Worm (Caenorhabditis elegans): Measurements from ENCODE around the gene C08B6.2.

C08B6.2 gene

DNA sequence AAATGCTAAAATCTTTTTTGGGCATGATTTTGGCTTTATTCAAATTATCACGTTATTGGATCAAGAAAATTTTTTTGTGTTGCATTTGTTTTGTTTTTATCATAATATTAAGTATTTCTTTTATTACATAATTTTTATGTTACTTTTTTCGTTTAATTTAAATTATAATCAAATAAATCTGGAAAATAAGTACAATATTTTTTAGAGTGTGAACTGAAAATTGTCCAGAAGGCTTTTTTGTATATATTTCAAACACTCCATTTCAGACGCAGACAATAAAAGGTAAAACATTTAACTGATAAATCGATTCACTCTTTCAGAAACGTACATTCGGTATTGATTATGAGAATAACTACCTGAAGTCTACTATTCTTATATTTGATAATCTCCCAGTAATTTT is 1.8 kb downstream of the C08B6.2 start, which contains the start of gene C08B6.11:
TSS of gene C08B6.11 (plus strand) at position 301 of the 400 bp plus-strand sequence.
- TF ChIP-seq daf-12 (tag; optimal IDR thresholded peaks at IDR 0.05) (no peak), mdt-29 (GFP tag; IDR thresholded peaks at IDR 0.05) (no peak), mes-2 (tag; optimal IDR thresholded peaks at IDR 0.05; ENCODE audit: poor library complexity, severe bottlenecking) (no peak), attf-4 (tag; optimal IDR thresholded peaks at IDR 0.05) (no peak), saeg-2 (GFP tag; IDR thresholded peaks at IDR 0.05) (no peak), ctbp-1 (GFP tag; IDR thresholded peaks at IDR 0.05) (no peak), madf-9 (GFP tag; conservative IDR thresholded peaks at IDR 0.05) (no peak), nhr-41 (GFP tag; IDR thresholded peaks at IDR 0.05) (no peak), unc-62 (GFP tag; optimal IDR thresholded peaks at IDR 0.05 in 1 of 2) (no peak), unc-62 (tag; optimal IDR thresholded peaks at IDR 0.05) (no peak), lin-29 (GFP tag; IDR thresholded peaks at IDR 0.05) (no peak)

ce11 chrV:10111129-10111528 is 5.6 kb downstream of the C08B6.2 start:
- TF ChIP-seq jun-1 (tag; optimal IDR thresholded peaks at IDR 0.05) (no peak), egl-43 (GFP tag; IDR thresholded peaks at IDR 0.05) (no peak), pqm-1 (tag; optimal IDR thresholded peaks at IDR 0.05) (peak; percentile 44), hlh-11 (tag; optimal IDR thresholded peaks at IDR 0.05) (no peak), lin-1 (GFP tag; IDR thresholded peaks at IDR 0.05) (no peak), nhr-28 (tag; optimal IDR thresholded peaks at IDR 0.05) (peak; percentile 17), daf-16 (GFP tag; optimal IDR thresholded peaks at IDR 0.05) (no peak), daf-16 (tag; optimal IDR thresholded peaks at IDR 0.05) (peak; percentile 53)

- TF ChIP-seq daf-16 (GFP tag; optimal IDR thresholded peaks at IDR 0.05), result no peak
- peak; percentile 8 for TF ChIP-seq daf-16 (tag; optimal IDR thresholded peaks at IDR 0.05)
- peak in 1 of 2 experiments; percentile 18 for TF ChIP-seq unc-62 (GFP tag; optimal IDR thresholded peaks at IDR 0.05 in 1 of 2)
- no peak for TF ChIP-seq unc-62 (tag; optimal IDR thresholded peaks at IDR 0.05)
- no peak for TF ChIP-seq T26A8.4 (GFP tag; IDR thresholded peaks at IDR 0.05)
These were observed 6.7 kb downstream of the C08B6.2 start, which contains the start of gene C08B6.3 for ce11 chrV:10112187-10112586. TSS of gene C08B6.3 (minus strand) at chrV:10112287.

ce11 chrV:10114329-10114728 is 8.8 kb downstream of the C08B6.2 start, which contains the start of gene cht-5:
TSS of gene cht-5 (plus strand) at chrV:10114629.
- no peak for TF ChIP-seq Y75B8A.6 (GFP tag; IDR thresholded peaks at IDR 0.05)

- TF ChIP-seq nhr-76 (tag; optimal IDR thresholded peaks at IDR 0.05) (no peak), ctbp-1 (GFP tag; IDR thresholded peaks at IDR 0.05) (no peak), dpl-1 (GFP tag; optimal IDR thresholded peaks at IDR 0.05) (no peak), zfp-3 (GFP tag; conservative IDR thresholded peaks at IDR 0.05) (no peak), nhr-102 (tag; optimal IDR thresholded peaks at IDR 0.05) (no peak), zip-11 (GFP tag; IDR thresholded peaks at IDR 0.05) (no peak), mep-1 (tag; optimal IDR thresholded peaks at IDR 0.05) (no peak), php-3 (GFP tag; IDR thresholded peaks at IDR 0.05) (no peak), lim-7 (GFP tag; IDR thresholded peaks at IDR 0.05) (no peak), unc-62 (GFP tag; optimal IDR thresholded peaks at IDR 0.05 in 1 of 2) (no peak), unc-62 (tag; optimal IDR thresholded peaks at IDR 0.05) (no peak), lin-29 (GFP tag; IDR thresholded peaks at IDR 0.05) (no peak), T20F7.1 (GFP tag; optimal IDR thresholded peaks at IDR 0.05) (no peak), aha-1 (tag) (no peak), daf-12 (tag; optimal IDR thresholded peaks at IDR 0.05) (no peak)
These were observed 12.0 kb downstream of the C08B6.2 start, which contains the start of gene C08B6.5 for ce11 chrV:10117465-10117864. TSS of gene C08B6.5 (plus strand) at chrV:10117765.

- TF ChIP-seq mdt-29 (GFP tag; IDR thresholded peaks at IDR 0.05), result no peak
- no peak for TF ChIP-seq T20F7.1 (GFP tag; optimal IDR thresholded peaks at IDR 0.05)
- no peak for TF ChIP-seq ceh-32 (tag; optimal IDR thresholded peaks at IDR 0.05; ENCODE audit: poor library complexity)
- TF ChIP-seq nhr-111 (GFP tag; optimal IDR thresholded peaks at IDR 0.05), result no peak
- TF ChIP-seq ceh-82 (tag; optimal IDR thresholded peaks at IDR 0.05), result no peak
- no peak for TF ChIP-seq aly-2 (tag; optimal IDR thresholded peaks at IDR 0.05)
- no peak for TF ChIP-seq daf-19 (GFP tag; conservative IDR thresholded peaks at IDR 0.05)
- TF ChIP-seq unc-39 (tag; optimal IDR thresholded peaks at IDR 0.05), result no peak
- TF ChIP-seq R02D3.7 (tag; optimal IDR thresholded peaks at IDR 0.05), result no peak
- no peak for TF ChIP-seq duxl-1 (tag; optimal IDR thresholded peaks at IDR 0.05; ENCODE audit: poor library complexity)
- no peak for TF ChIP-seq ces-1 (GFP tag; optimal IDR thresholded peaks at IDR 0.05)
- no peak for TF ChIP-seq tra-1 (GFP tag; IDR thresholded peaks at IDR 0.05)
- no peak for TF ChIP-seq jun-1 (tag; optimal IDR thresholded peaks at IDR 0.05)
- TF ChIP-seq dmd-6 (GFP tag; IDR thresholded peaks at IDR 0.05), result no peak
- no peak for TF ChIP-seq lin-39 (tag; optimal IDR thresholded peaks at IDR 0.05)
These were observed 15.4 kb downstream of the C08B6.2 start, which contains the start of gene srxa-18 for ce11 chrV:10120898-10121297. TSS of gene srxa-18 (minus strand) at chrV:10120997.
